Worm (Caenorhabditis elegans) whole organism, late embryonic: ENCODE results near the gene srsx-31.

Source experiments
- ahr-1 ChIP-seq: sonication (generic microtip); optimal IDR thresholded peaks from 2 replicates; lab custom pipeline; 2016; ENCODE audit warnings: missing genetic modification characterization, missing compliant biosample characterization
- elt-2 ChIP-seq: sonication (generic microtip); optimal IDR thresholded peaks from 2 replicates; lab custom pipeline; 2016; ENCODE audit warnings: missing genetic modification reagents, missing genetic modification characterization, missing compliant biosample characterization
- fkh-10 ChIP-seq: fragments of 150-350 bp; optimal IDR thresholded peaks from 2 replicates; lab custom pipeline; 2014; ENCODE audit warnings: missing biosample characterization, missing genetic modification reagents, missing genetic modification characterization
- hlh-13 ChIP-seq: fragments of 200-800 bp; sonication (Bioruptor generic); optimal IDR thresholded peaks from 2 replicates; lab custom pipeline; 2018; ENCODE audit warnings: mild to moderate bottlenecking, missing genetic modification characterization, missing compliant biosample characterization
- nhr-11 ChIP-seq: fragments of 150-350 bp; optimal IDR thresholded peaks from 2 replicates; lab custom pipeline; 2014; ENCODE audit warnings: missing biosample characterization, missing genetic modification characterization
- pag-3 ChIP-seq: sonication (generic microtip); optimal IDR thresholded peaks from 2 replicates; lab custom pipeline; 2016; ENCODE audit warnings: missing compliant biosample characterization, missing genetic modification characterization, borderline replicate concordance
- ztf-16 ChIP-seq: sonication (generic microtip); optimal IDR thresholded peaks from 2 replicates; lab custom pipeline; 2017; ENCODE audit warnings: missing genetic modification characterization, missing compliant biosample characterization

ce11 chrV:11241580-11241979 is 13.3 kb downstream of the srsx-31 start, which contains the start of gene pgap-1:
- TF ChIP-seq pag-3 (tag; lab: Kevin White, UChicago) (no peak), fkh-10 (GFP tag; lab: Kevin White, UChicago) (no peak), elt-2 (tag; lab: Kevin White, UChicago) (no peak), nhr-11 (tag; lab: Kevin White, UChicago) (no peak), hlh-13 (GFP tag; lab: Kevin White, UChicago) (no peak), ahr-1 (no peak), ztf-16 (tag; lab: Kevin White, UChicago) (no peak)
